Fruit fly (Drosophila melanogaster): ENCODE data around the gene alph.

The alph gene

dm6 chr3R:29589662-29590061 is 2.0 kb upstream of the alph start, which contains the start of gene CG11470:
Gene CG11470, minus strand, starts transcription at chr3R:29589762.
- no peak for TF ChIP-seq CG34367 (tag; optimal IDR thresholded peaks at IDR 0.05)
- no peak for TF ChIP-seq gl (tag; optimal IDR thresholded peaks at IDR 0.05)
- no peak for TF ChIP-seq CG15710 (tag; optimal IDR thresholded peaks at IDR 0.05)
- no peak for TF ChIP-seq CG9948 (tag; optimal IDR thresholded peaks at IDR 0.05)
- no peak for TF ChIP-seq Pif1A (GFP tag; optimal IDR thresholded peaks at IDR 0.05)
- TF ChIP-seq CG13204 (GFP tag; optimal IDR thresholded peaks at IDR 0.05) = no peak
- TF ChIP-seq CG17806 (tag; optimal IDR thresholded peaks at IDR 0.05) = no peak
- TF ChIP-seq CG8159 (tag; optimal IDR thresholded peaks at IDR 0.05) = no peak
- no peak for TF ChIP-seq Ets98B (GFP tag; IDR thresholded peaks at IDR 0.05)

- TF ChIP-seq CG4496 (GFP tag; IDR thresholded peaks at IDR 0.05) = no peak
- no peak for TF ChIP-seq CG17806 (tag; optimal IDR thresholded peaks at IDR 0.05)
- TF ChIP-seq CG14655 (GFP tag; optimal IDR thresholded peaks at IDR 0.05) = no peak
- TF ChIP-seq EcR (GFP tag; optimal IDR thresholded peaks at IDR 0.05) = no peak
- TF ChIP-seq Snoo (tag; optimal IDR thresholded peaks at IDR 0.05) = no peak
- no peak for TF ChIP-seq CG9948 (tag; optimal IDR thresholded peaks at IDR 0.05)
- no peak for TF ChIP-seq gl (tag; optimal IDR thresholded peaks at IDR 0.05)
- no peak for TF ChIP-seq CG12605 (GFP tag; IDR thresholded peaks at IDR 0.05)
- no peak for TF ChIP-seq CG10348 (GFP tag; IDR thresholded peaks at IDR 0.05)
- TF ChIP-seq CG15710 (tag; optimal IDR thresholded peaks at IDR 0.05) = no peak
Observed at dm6 chr3R:29590806-29591205, 825 bp upstream of the alph start, which contains the start of gene CG31041. Gene CG31041, minus strand, starts transcription at chr3R:29590906.

- TF ChIP-seq CG4496 (GFP tag; IDR thresholded peaks at IDR 0.05) = no peak
- TF ChIP-seq EcR (GFP tag; optimal IDR thresholded peaks at IDR 0.05) = no peak
- no peak; the same call in 1 of the 2 replicates for TF ChIP-seq CG32121 (GFP tag; IDR thresholded peaks at IDR 0.05)
- TF ChIP-seq Ets98B (GFP tag; IDR thresholded peaks at IDR 0.05) = no peak
- TF ChIP-seq fd96Ca (GFP tag; IDR thresholded peaks at IDR 0.05) = no peak; the same call in 2 of the 3 replicates
- 0 out of 2 replicates have a peak, but pooled peaks have one; percentile 6 for TF ChIP-seq rn (GFP tag; IDR thresholded peaks at IDR 0.05)
- TF ChIP-seq CG8159 (tag; optimal IDR thresholded peaks at IDR 0.05) = no peak
Observed at dm6 chr3R:29592139-29592814, 646 bp downstream of the alph start.

dm6 chr3R:29600762-29601161 is 9.1 kb downstream of the alph start, which contains the start of gene CG7568:
Gene CG7568, minus strand, starts transcription at chr3R:29600862.
- no peak for TF ChIP-seq CG10348 (GFP tag; IDR thresholded peaks at IDR 0.05)
- TF ChIP-seq D1 (tag; optimal IDR thresholded peaks at IDR 0.05) = no peak
- no peak for TF ChIP-seq CG14655 (GFP tag; optimal IDR thresholded peaks at IDR 0.05)
- no peak for TF ChIP-seq CG13204 (GFP tag; optimal IDR thresholded peaks at IDR 0.05)
- no peak for TF ChIP-seq rn (GFP tag; IDR thresholded peaks at IDR 0.05)
- TF ChIP-seq Ets98B (GFP tag; IDR thresholded peaks at IDR 0.05) = no peak
- TF ChIP-seq EcR (GFP tag; optimal IDR thresholded peaks at IDR 0.05) = no peak
- no peak for TF ChIP-seq Pif1B (GFP tag; optimal IDR thresholded peaks at IDR 0.05)
- TF ChIP-seq Pif1A (GFP tag; optimal IDR thresholded peaks at IDR 0.05) = no peak
- TF ChIP-seq CG4496 (GFP tag; IDR thresholded peaks at IDR 0.05) = no peak
- no peak for TF ChIP-seq CG34367 (tag; optimal IDR thresholded peaks at IDR 0.05)
- no peak for TF ChIP-seq CG12605 (GFP tag; IDR thresholded peaks at IDR 0.05)
- TF ChIP-seq gl (tag; optimal IDR thresholded peaks at IDR 0.05) = no peak

- TF ChIP-seq CG13204 (GFP tag; optimal IDR thresholded peaks at IDR 0.05) (no peak), CG12605 (GFP tag; IDR thresholded peaks at IDR 0.05) (no peak), CG34367 (tag; optimal IDR thresholded peaks at IDR 0.05) (no peak), CG10348 (GFP tag; IDR thresholded peaks at IDR 0.05) (no peak), CG4496 (GFP tag; IDR thresholded peaks at IDR 0.05) (no peak), CG9948 (tag; optimal IDR thresholded peaks at IDR 0.05) (no peak), CG15710 (tag; optimal IDR thresholded peaks at IDR 0.05) (no peak), CG32121 (GFP tag; IDR thresholded peaks at IDR 0.05) (no peak), CG8159 (tag; optimal IDR thresholded peaks at IDR 0.05) (no peak)
Observed at dm6 chr3R:29608177-29608576, 16.5 kb downstream of the alph start, which contains the start of gene Diedel2. Gene Diedel2, plus strand, starts transcription at chr3R:29608477.

dm6 chr3R:29610958-29611357 is 19.3 kb downstream of the alph start:
- TF ChIP-seq CG8301 (tag; optimal IDR thresholded peaks at IDR 0.05) (no peak), Ets98B (GFP tag; IDR thresholded peaks at IDR 0.05) (no peak), CG9948 (tag; optimal IDR thresholded peaks at IDR 0.05) (no peak), CG34367 (tag; optimal IDR thresholded peaks at IDR 0.05) (no peak)

- TF ChIP-seq CG34367 (tag; optimal IDR thresholded peaks at IDR 0.05) = peak; percentile 33
- TF ChIP-seq CG8301 (tag; optimal IDR thresholded peaks at IDR 0.05) = peak; percentile 1
- TF ChIP-seq D1 (tag; optimal IDR thresholded peaks at IDR 0.05) = no peak
- peak; percentile 42 for TF ChIP-seq CG17806 (tag; optimal IDR thresholded peaks at IDR 0.05)
- no peak for TF ChIP-seq fd96Ca (GFP tag; IDR thresholded peaks at IDR 0.05)
- TF ChIP-seq CG10348 (GFP tag; IDR thresholded peaks at IDR 0.05) = no peak
- TF ChIP-seq Pif1B (GFP tag; optimal IDR thresholded peaks at IDR 0.05) = no peak
- TF ChIP-seq EcR (GFP tag; optimal IDR thresholded peaks at IDR 0.05) = no peak
- TF ChIP-seq Pif1A (GFP tag; optimal IDR thresholded peaks at IDR 0.05) = peak; percentile 22
- TF ChIP-seq CG4496 (GFP tag; IDR thresholded peaks at IDR 0.05) = peak; percentile 51; the same call in 1 of the 3 replicates
- TF ChIP-seq CG8159 (tag; optimal IDR thresholded peaks at IDR 0.05) = peak; percentile 49
- peak; percentile 16; the same call in 1 of the 2 replicates for TF ChIP-seq CG32121 (GFP tag; IDR thresholded peaks at IDR 0.05)
- TF ChIP-seq CG12605 (GFP tag; IDR thresholded peaks at IDR 0.05) = peak; percentile 25; the same call in 1 of the 2 replicates
- TF ChIP-seq CG9948 (tag; optimal IDR thresholded peaks at IDR 0.05) = peak; percentile 27
- TF ChIP-seq gl (tag; optimal IDR thresholded peaks at IDR 0.05) = no peak
- TF ChIP-seq Snoo (tag; optimal IDR thresholded peaks at IDR 0.05) = peak; percentile 43
- peak; percentile 25; the same call in 1 of the 2 replicates for TF ChIP-seq rn (GFP tag; IDR thresholded peaks at IDR 0.05)
- peak; percentile 16 for TF ChIP-seq CG14655 (GFP tag; optimal IDR thresholded peaks at IDR 0.05)
- TF ChIP-seq Ets98B (GFP tag; IDR thresholded peaks at IDR 0.05) = peak; percentile 33; the same call in 1 of the 2 replicates
- peak; percentile 57 for TF ChIP-seq CG15710 (tag; optimal IDR thresholded peaks at IDR 0.05)
Observed at dm6 chr3R:29617197-29617596, 25.6 kb downstream of the alph start.
